Fruit fly (Drosophila melanogaster): ENCODE results near the gene ATP6AP2.

ATP6AP2 gene

DNA sequence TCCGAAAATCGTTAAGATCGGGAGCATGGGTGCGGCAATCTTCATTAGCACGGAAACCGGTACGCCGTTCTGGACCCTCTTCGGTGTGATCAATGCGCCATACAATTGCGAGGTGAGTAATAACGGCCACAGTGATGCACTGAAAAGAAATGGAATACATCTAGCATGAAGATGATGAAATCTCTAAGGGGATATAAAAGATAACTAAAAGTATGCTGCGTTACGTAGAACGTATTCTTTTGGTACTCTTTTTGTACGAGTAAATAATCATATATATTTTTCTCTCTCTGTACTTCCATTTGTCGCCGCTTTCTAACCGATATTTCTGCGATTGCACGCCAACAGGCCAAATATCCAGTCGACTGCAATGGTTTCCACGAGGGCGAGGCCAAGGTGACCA, 9.6 kb upstream of the ATP6AP2 start (continued):
- TF ChIP-seq crp (GFP tag; optimal IDR thresholded peaks at IDR 0.05): no peak
- TF ChIP-seq Adf1 (GFP tag; IDR thresholded peaks at IDR 0.05): no peak
- TF ChIP-seq zf30C (GFP tag; optimal IDR thresholded peaks at IDR 0.05): no peak
- TF ChIP-seq gcm2 (GFP tag; optimal IDR thresholded peaks at IDR 0.05): no peak
- no peak for TF ChIP-seq CG11504 (tag; optimal IDR thresholded peaks at IDR 0.05)
- peak; percentile 31 for TF ChIP-seq phol (tag; optimal IDR thresholded peaks at IDR 0.05)
- TF ChIP-seq CG1647 (GFP tag; optimal IDR thresholded peaks at IDR 0.05): no peak
- no peak for TF ChIP-seq gcm (GFP tag; optimal IDR thresholded peaks at IDR 0.05)
- no peak for TF ChIP-seq CG8290 (GFP tag; optimal IDR thresholded peaks at IDR 0.05)
- TF ChIP-seq CG8290 (tag; optimal IDR thresholded peaks at IDR 0.05): no peak
- no peak for TF ChIP-seq ato (GFP tag; IDR thresholded peaks at IDR 0.05; ENCODE audit: partially characterized antibody)
- no peak for TF ChIP-seq oc (tag; optimal IDR thresholded peaks at IDR 0.05)
- TF ChIP-seq CG30403 (GFP tag; optimal IDR thresholded peaks at IDR 0.05): peak; percentile 37
- TF ChIP-seq hkb (optimal IDR thresholded peaks at IDR 0.05): no peak
- TF ChIP-seq hkb (GFP tag; IDR thresholded peaks at IDR 0.05): no peak
- no peak for TF ChIP-seq Jarid2 (GFP tag; optimal IDR thresholded peaks at IDR 0.05)
- no peak for TF ChIP-seq CG11093 (GFP tag; IDR thresholded peaks at IDR 0.05)
- TF ChIP-seq tx (GFP tag; optimal IDR thresholded peaks at IDR 0.05): no peak
- no peak for TF ChIP-seq wdn (GFP tag; IDR thresholded peaks at IDR 0.05)
- TF ChIP-seq ems (GFP tag; optimal IDR thresholded peaks at IDR 0.05): no peak
- TF ChIP-seq kni (GFP tag; optimal IDR thresholded peaks at IDR 0.05): no peak
- no peak for TF ChIP-seq Hr3 (GFP tag; optimal IDR thresholded peaks at IDR 0.05)
- no peak for TF ChIP-seq z (GFP tag; IDR thresholded peaks at IDR 0.05)
- no peak for TF ChIP-seq CG17612 (GFP tag; IDR thresholded peaks at IDR 0.05)
- TF ChIP-seq zen2 (GFP tag; IDR thresholded peaks at IDR 0.05; ENCODE audit: partially characterized antibody): no peak
- no peak for TF ChIP-seq Oaz (GFP tag; IDR thresholded peaks at IDR 0.05)
- no peak for TF ChIP-seq CHES-1-like (GFP tag; optimal IDR thresholded peaks at IDR 0.05)
- TF ChIP-seq CG4617 (GFP tag; optimal IDR thresholded peaks at IDR 0.05; ENCODE audit: borderline replicate concordance): no peak
- peak; percentile 36; the same call in 1 of the 3 replicates for TF ChIP-seq gce (GFP tag; IDR thresholded peaks at IDR 0.05)
- no peak for TF ChIP-seq luna (GFP tag; optimal IDR thresholded peaks at IDR 0.05)
- no peak for TF ChIP-seq CG11456 (GFP tag; IDR thresholded peaks at IDR 0.05)
- no peak for TF ChIP-seq CG9932 (GFP tag; IDR thresholded peaks at IDR 0.05)
- TF ChIP-seq Poxn (GFP tag; IDR thresholded peaks at IDR 0.05): no peak
- TF ChIP-seq Drgx (GFP tag; IDR thresholded peaks at IDR 0.05): peak; percentile 84
- peak; percentile 3 for TF ChIP-seq lilli (GFP tag; optimal IDR thresholded peaks at IDR 0.05)
- no peak for TF ChIP-seq twi (tag; optimal IDR thresholded peaks at IDR 0.05)
- no peak for TF ChIP-seq CG4282 (GFP tag; optimal IDR thresholded peaks at IDR 0.05)
- TF ChIP-seq psq (GFP tag; optimal IDR thresholded peaks at IDR 0.05): no peak
- no peak for TF ChIP-seq CG16815 (GFP tag; optimal IDR thresholded peaks at IDR 0.05)
- TF ChIP-seq Dip2 (GFP tag; IDR thresholded peaks at IDR 0.05): no peak
- TF ChIP-seq odd (GFP tag; optimal IDR thresholded peaks at IDR 0.05): no peak
- no peak for TF ChIP-seq CG4328 (GFP tag; optimal IDR thresholded peaks at IDR 0.05)
- TF ChIP-seq bigmax (GFP tag; optimal IDR thresholded peaks at IDR 0.05): no peak
- no peak for TF ChIP-seq BtbVII (GFP tag; optimal IDR thresholded peaks at IDR 0.05)
- TF ChIP-seq CG2202 (tag; optimal IDR thresholded peaks at IDR 0.05): no peak
- TF ChIP-seq Gug (GFP tag; IDR thresholded peaks at IDR 0.05): no peak
- TF ChIP-seq tll (GFP tag; optimal IDR thresholded peaks at IDR 0.05): no peak
- no peak for TF ChIP-seq pros (GFP tag; optimal IDR thresholded peaks at IDR 0.05)
- TF ChIP-seq Fer3 (tag; optimal IDR thresholded peaks at IDR 0.05): no peak
- no peak for TF ChIP-seq CG16813 (GFP tag; IDR thresholded peaks at IDR 0.05; ENCODE audit: partially characterized antibody)
- TF ChIP-seq vnd (GFP tag; IDR thresholded peaks at IDR 0.05; ENCODE audit: partially characterized antibody): no peak
- no peak for TF ChIP-seq CG3726 (GFP tag; IDR thresholded peaks at IDR 0.05)
- TF ChIP-seq sob (GFP tag; IDR thresholded peaks at IDR 0.05): no peak
